Worm (Caenorhabditis elegans): ENCODE results near the gene W04B5.3.
A peak's percentile ranks its signal among the peaks of the same experiment; 100 is the strongest.
"Not testable (repeated sequence)": the region's sequence is repeated elsewhere in the genome, so short reads cannot be mapped to it uniquely, and the experiment has no call there.

The W04B5.3 gene

DNA sequence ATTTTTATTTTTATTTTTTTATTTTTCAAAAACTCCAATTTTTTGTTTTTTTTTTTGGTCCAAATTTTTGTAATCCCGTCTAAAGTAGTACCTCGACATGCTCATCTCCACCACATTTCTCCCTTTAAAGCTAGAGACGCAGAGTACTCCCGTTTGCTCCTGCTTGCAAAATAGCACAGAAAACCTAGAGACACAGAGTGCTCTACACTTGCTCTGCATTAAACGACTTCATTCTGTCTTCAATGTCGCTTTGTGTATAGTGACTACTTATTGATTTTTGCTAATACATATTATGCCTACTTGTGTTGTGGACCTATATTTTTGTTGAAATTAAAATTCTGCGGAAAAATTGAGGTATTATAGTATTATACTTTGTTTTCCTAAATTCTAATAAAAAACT is 7.8 kb downstream of the W04B5.3 start, which contains the start of gene W04B5.8:
TSS of gene W04B5.8 (plus strand) at position 195 of the 400 bp plus-strand sequence.
- TF ChIP-seq ceh-14 (tag; optimal IDR thresholded peaks at IDR 0.05) (no peak), elt-2 (tag; optimal IDR thresholded peaks at IDR 0.05) (no peak), hlh-8 (tag; optimal IDR thresholded peaks at IDR 0.05) (no peak), unc-3 (GFP tag; conservative IDR thresholded peaks at IDR 0.05) (no peak), unc-3 (tag; optimal IDR thresholded peaks at IDR 0.05) (no peak), fkh-6 (tag; optimal IDR thresholded peaks at IDR 0.05) (no peak), unc-42 (tag; optimal IDR thresholded peaks at IDR 0.05) (peak; percentile 11), ceh-31 (tag; optimal IDR thresholded peaks at IDR 0.05) (peak; percentile 50), nfya-1 (tag; optimal IDR thresholded peaks at IDR 0.05) (peak; percentile 40), pax-1 (tag; optimal IDR thresholded peaks at IDR 0.05) (no peak), lin-11 (tag; optimal IDR thresholded peaks at IDR 0.05) (no peak), tbx-2 (tag; optimal IDR thresholded peaks at IDR 0.05) (peak; percentile 17), rnt-1 (tag; optimal IDR thresholded peaks at IDR 0.05) (no peak), C08G9.2 (tag; optimal IDR thresholded peaks at IDR 0.05) (no peak), unc-55 (GFP tag; optimal IDR thresholded peaks at IDR 0.05) (peak; percentile 52), ceh-48 (tag; optimal IDR thresholded peaks at IDR 0.05) (peak; percentile 76), ref-2 (tag; optimal IDR thresholded peaks at IDR 0.05) (no peak), ceh-22 (tag; optimal IDR thresholded peaks at IDR 0.05) (no peak)

DNA sequence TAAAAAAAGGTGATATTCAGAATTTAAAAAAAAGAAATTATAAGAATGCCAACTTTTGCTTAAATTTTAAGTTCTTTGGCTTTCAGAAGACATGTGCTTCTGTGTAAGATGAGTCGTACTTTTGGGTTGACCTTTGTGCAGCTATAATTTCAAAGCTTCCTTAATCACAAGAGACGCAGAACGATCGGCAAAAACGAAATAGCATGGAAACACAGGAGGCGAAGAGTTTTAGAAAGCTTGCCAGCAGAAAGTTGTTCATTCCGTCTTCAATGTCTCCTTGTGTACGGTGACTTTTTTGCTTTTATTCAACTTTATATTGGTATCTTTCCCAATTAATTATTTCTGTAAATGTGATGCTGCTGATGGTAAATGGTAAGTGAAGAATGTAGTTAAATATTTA is 14.6 kb downstream of the W04B5.3 start:
- TF ChIP-seq mec-3 (tag; optimal IDR thresholded peaks at IDR 0.05; ENCODE audit: borderline replicate concordance) = no peak
- TF ChIP-seq gmeb-2 (tag; optimal IDR thresholded peaks at IDR 0.05) = no peak
- no peak for TF ChIP-seq hlh-30 (tag; optimal IDR thresholded peaks at IDR 0.05; ENCODE audit: insufficient read depth)
- no peak for TF ChIP-seq unc-3 (GFP tag; conservative IDR thresholded peaks at IDR 0.05)
- TF ChIP-seq unc-3 (tag; optimal IDR thresholded peaks at IDR 0.05) = no peak
- no peak for TF ChIP-seq ama-1 (optimal IDR thresholded peaks at IDR 0.05)
- TF ChIP-seq rnt-1 (tag; optimal IDR thresholded peaks at IDR 0.05) = no peak
- TF ChIP-seq tbx-2 (tag; optimal IDR thresholded peaks at IDR 0.05) = no peak
- no peak for TF ChIP-seq odd-2 (tag; optimal IDR thresholded peaks at IDR 0.05)
- no peak for TF ChIP-seq ceh-19 (GFP tag; optimal IDR thresholded peaks at IDR 0.05)
- no peak for TF ChIP-seq sdc-2 (tag; optimal IDR thresholded peaks at IDR 0.05)
- no peak for TF ChIP-seq hlh-13 (GFP tag; optimal IDR thresholded peaks at IDR 0.05)
- no peak for TF ChIP-seq C38D4.7 (GFP tag; optimal IDR thresholded peaks at IDR 0.05)
- no peak for TF ChIP-seq syd-9 (tag; optimal IDR thresholded peaks at IDR 0.05)
- no peak for TF ChIP-seq nhr-232 (tag; optimal IDR thresholded peaks at IDR 0.05)
- no peak for TF ChIP-seq ceh-9 (tag; optimal IDR thresholded peaks at IDR 0.05)
- TF ChIP-seq K02D7.2 (tag; optimal IDR thresholded peaks at IDR 0.05) = no peak
- TF ChIP-seq ceh-48 (tag; optimal IDR thresholded peaks at IDR 0.05) = no peak
- no peak for TF ChIP-seq fkh-6 (tag; optimal IDR thresholded peaks at IDR 0.05)
- no peak for TF ChIP-seq ceh-6 (GFP tag; optimal IDR thresholded peaks at IDR 0.05)

DNA sequence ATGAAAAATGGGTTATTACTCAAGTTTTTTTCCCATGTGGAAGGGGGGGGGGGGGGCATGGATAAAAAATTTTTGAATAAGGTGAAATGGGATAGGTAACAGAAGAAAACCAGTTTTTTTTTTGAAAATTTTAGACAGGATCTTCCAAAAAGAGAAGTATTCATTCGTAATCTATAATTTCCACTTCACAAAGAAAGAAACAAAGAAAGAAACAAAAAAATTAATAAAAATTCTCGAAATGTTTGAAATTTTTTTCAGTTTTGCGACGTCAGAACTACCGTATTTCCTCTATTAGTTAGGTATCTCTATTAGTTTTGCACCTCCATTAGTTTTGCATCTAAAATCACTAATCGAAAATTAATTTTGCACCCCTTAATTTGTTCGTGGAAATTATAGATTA is 17.1 kb downstream of the W04B5.3 start, which contains the start of gene W04B5.6:
TSS of gene W04B5.6 (minus strand) at position 101 of the 400 bp plus-strand sequence.
- not testable (repeated sequence) for TF ChIP-seq pha-4, hlh-8, ceh-24 (tag; optimal IDR thresholded peaks at IDR 0.05)

DNA sequence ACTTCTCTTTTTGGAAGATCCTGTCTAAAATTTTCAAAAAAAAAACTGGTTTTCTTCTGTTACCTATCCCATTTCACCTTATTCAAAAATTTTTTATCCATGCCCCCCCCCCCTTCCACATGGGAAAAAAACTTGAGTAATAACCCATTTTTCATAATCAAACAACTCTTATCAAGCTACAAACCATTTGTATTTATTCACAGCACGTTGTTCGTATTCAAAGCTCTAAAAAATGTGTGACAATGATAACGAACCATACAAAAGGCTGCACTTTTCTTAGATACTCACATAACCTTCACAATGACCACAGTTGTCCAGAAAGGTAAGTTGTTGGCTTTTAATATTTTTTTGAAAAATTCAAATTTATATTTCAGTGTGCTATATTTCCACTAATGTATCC is 17.5 kb downstream of the W04B5.3 start, which contains the start of gene E02H9.6:
TSS of gene E02H9.6 (plus strand) at position 301 of the 400 bp plus-strand sequence.
- not testable (repeated sequence) for TF ChIP-seq ceh-6 (GFP tag; optimal IDR thresholded peaks at IDR 0.05); zip-5 (tag; optimal IDR thresholded peaks at IDR 0.05); fkh-10 (GFP tag; optimal IDR thresholded peaks at IDR 0.05)

All from whole organism, late embryonic.